Fruit fly (Drosophila melanogaster) S2 (cell line): ENCODE measurements around the gene roq.

Experiments used
- CG8478 ChIP-seq: fragments of >200 bp; optimal IDR thresholded peaks from 2 replicates; lab custom pipeline; 2018
- CTCF ChIP-seq, 2 experiments: fragments of >200 bp; optimal IDR thresholded peaks; 2 replicates each; lab custom pipeline; 2018

DNA sequence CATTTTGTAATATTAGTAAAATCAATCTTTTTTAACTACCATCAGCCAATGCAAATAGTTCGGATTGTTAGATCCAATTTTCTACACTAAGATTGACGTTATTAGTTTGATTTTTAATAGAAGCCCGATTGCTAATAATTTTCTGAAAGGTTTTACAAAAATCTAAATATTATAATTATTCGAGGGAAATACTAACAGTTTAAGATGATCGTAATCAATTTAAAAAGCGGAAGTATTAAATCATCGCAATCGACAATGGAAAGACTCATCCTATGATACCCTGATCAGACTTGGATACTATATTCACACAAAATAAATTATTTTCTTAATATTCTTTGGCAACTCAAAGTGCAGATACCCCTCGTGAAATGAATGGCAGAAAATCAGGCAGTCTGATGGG is 20.5 kb downstream of the roq start:
- TF ChIP-seq CG8478 (lab: Kevin White, UChicago), result no peak
- no peak for TF ChIP-seq CTCF (optimal IDR thresholded peaks at IDR 0.05; lab: Kevin White, UChicago)
